Fruit fly (Drosophila melanogaster): ENCODE data around the gene Dyro.

The Dyro gene

DNA sequence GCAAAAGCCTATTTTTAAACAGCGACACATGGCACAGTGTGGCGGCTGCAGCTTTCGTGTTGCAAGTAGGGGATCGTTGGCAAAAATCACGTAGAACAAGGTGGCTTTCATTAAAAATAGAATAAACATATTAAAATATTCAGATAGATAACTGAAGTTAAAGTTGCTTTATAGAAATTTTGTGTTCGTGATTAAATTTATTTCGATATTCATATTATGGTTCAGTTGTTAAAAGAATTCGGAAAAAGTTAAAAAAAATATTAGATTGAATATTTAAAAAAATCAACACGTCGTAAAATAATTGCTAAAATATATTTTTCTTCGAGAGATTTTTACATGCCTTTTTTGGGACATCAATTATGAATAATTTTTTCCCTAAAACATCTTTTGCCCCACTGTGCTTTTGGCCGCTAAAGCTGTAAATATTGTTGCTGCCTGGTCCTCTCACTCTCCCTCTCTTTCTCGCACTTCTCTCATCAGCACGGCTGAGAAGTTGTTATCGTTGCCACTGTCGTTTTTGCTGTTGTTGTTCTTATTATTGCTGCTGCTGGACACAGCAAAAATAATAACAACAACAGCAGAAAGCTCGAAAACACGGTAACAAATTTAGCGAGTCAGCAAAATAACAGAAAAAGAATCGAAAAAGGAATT is 556 bp upstream of the Dyro start (continued):
- TF ChIP-seq CG1024 (GFP tag; IDR thresholded peaks at IDR 0.05) (peak; percentile 52), hb (GFP tag; IDR thresholded peaks at IDR 0.05; ENCODE audit: partially characterized antibody) (peak; percentile 17; the same call in 1 of the 3 replicates), NFAT (GFP tag; IDR thresholded peaks at IDR 0.05) (peak; percentile 79), CG15479 (GFP tag; optimal IDR thresholded peaks at IDR 0.05) (no peak), CG10565 (GFP tag; optimal IDR thresholded peaks at IDR 0.05) (peak; percentile 44), mam (GFP tag; optimal IDR thresholded peaks at IDR 0.05) (peak; percentile 69), CG2199 (GFP tag; IDR thresholded peaks at IDR 0.05) (no peak), CG11456 (GFP tag; IDR thresholded peaks at IDR 0.05) (peak; percentile 51; the same call in 2 of the 3 replicates), cwo (GFP tag; optimal IDR thresholded peaks at IDR 0.05) (peak; percentile 78), TFAM (GFP tag; optimal IDR thresholded peaks at IDR 0.05) (peak; percentile 36), CG3281 (GFP tag; optimal IDR thresholded peaks at IDR 0.05) (peak; percentile 88), CG16863 (GFP tag; optimal IDR thresholded peaks at IDR 0.05) (peak; percentile 83), Rx (GFP tag; IDR thresholded peaks at IDR 0.05) (peak; percentile 27; the same call in 1 of the 2 replicates), CTCF (GFP tag; optimal IDR thresholded peaks at IDR 0.05) (peak; percentile 45), Xrp1 (GFP tag; IDR thresholded peaks at IDR 0.05) (peak; percentile 80), CG13296 (GFP tag; optimal IDR thresholded peaks at IDR 0.05) (peak; percentile 80), CG12391 (tag; optimal IDR thresholded peaks at IDR 0.05) (peak; percentile 92), CG11560 (tag; IDR thresholded peaks at IDR 0.05) (peak; percentile 63; the same call in 1 of the 3 replicates), ase (GFP tag; IDR thresholded peaks at IDR 0.05) (peak; percentile 68; the same call in 2 of the 3 replicates), CG2129 (GFP tag; IDR thresholded peaks at IDR 0.05; ENCODE audit: partially characterized antibody) (no peak), nerfin-2 (GFP tag; IDR thresholded peaks at IDR 0.05; ENCODE audit: partially characterized antibody) (0 out of 2 replicates have a peak, but pooled peaks have one; percentile 5), Mad (GFP tag; optimal IDR thresholded peaks at IDR 0.05) (peak; percentile 63), CG18599 (GFP tag; optimal IDR thresholded peaks at IDR 0.05) (peak; percentile 87), CG4820 (GFP tag; optimal IDR thresholded peaks at IDR 0.05) (peak; percentile 86)

DNA sequence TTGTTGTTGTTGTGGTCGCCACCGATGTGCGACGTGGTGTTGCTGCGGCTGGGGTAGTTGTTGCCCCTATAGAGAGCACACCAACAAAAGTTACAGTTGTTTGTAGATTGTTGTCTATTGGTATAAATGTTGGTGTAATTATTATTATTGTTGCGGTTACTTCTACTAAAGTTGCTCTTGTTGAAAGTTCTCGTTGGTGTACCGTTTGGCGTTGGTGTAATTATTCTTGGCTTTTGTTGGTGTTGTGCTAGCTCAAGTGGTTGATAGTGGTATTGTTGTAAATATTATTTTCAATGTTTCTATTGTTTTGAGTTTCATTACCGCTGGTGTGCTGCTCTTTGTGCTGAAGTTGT is 579 bp downstream of the Dyro start:
- TF ChIP-seq CG12155 (GFP tag; optimal IDR thresholded peaks at IDR 0.05) (no peak), CrebB (tag; optimal IDR thresholded peaks at IDR 0.05) (no peak), Aef1 (GFP tag; IDR thresholded peaks at IDR 0.05) (no peak), CG3838 (GFP tag; optimal IDR thresholded peaks at IDR 0.05) (peak; percentile 34), gfzf (GFP tag; optimal IDR thresholded peaks at IDR 0.05) (no peak), oc (tag; optimal IDR thresholded peaks at IDR 0.05) (no peak), amos (GFP tag; IDR thresholded peaks at IDR 0.05; ENCODE audit: partially characterized antibody) (no peak), pnt (GFP tag; optimal IDR thresholded peaks at IDR 0.05) (no peak), CG1792 (GFP tag; optimal IDR thresholded peaks at IDR 0.05) (no peak), Hr51 (GFP tag; optimal IDR thresholded peaks at IDR 0.05) (no peak), GATAe (GFP tag; conservative IDR thresholded peaks at IDR 0.05) (no peak), CG12391 (tag; optimal IDR thresholded peaks at IDR 0.05) (no peak), CG31388 (GFP tag; optimal IDR thresholded peaks at IDR 0.05) (no peak), CG3995 (GFP tag; optimal IDR thresholded peaks at IDR 0.05) (no peak), stc (GFP tag; IDR thresholded peaks at IDR 0.05) (no peak), bbx (GFP tag; IDR thresholded peaks at IDR 0.05; ENCODE audit: partially characterized antibody) (no peak), CG12299 (tag; optimal IDR thresholded peaks at IDR 0.05) (no peak), MTF-1 (GFP tag; optimal IDR thresholded peaks at IDR 0.05; ENCODE audit: borderline replicate concordance) (peak; percentile 17), sens (GFP tag) (peak; percentile 58), Med (GFP tag) (peak; percentile 23), Oaz (GFP tag; IDR thresholded peaks at IDR 0.05) (no peak), CG31441 (GFP tag; IDR thresholded peaks at IDR 0.05) (no peak), so (GFP tag; IDR thresholded peaks at IDR 0.05) (no peak), CG17802 (tag; optimal IDR thresholded peaks at IDR 0.05) (no peak), Asciz (GFP tag; optimal IDR thresholded peaks at IDR 0.05) (no peak), run (tag; optimal IDR thresholded peaks at IDR 0.05) (no peak), zen2 (GFP tag; IDR thresholded peaks at IDR 0.05; ENCODE audit: partially characterized antibody) (no peak), hbn (GFP tag; IDR thresholded peaks at IDR 0.05; ENCODE audit: partially characterized antibody) (no peak)

All from whole organism, embryonic.